Fruit fly (Drosophila melanogaster) whole organism, embryonic: ENCODE measurements around the gene CG8460.
A peak's percentile ranks its signal among the peaks of the same experiment; 100 is the strongest.

Experiments
- Abd-B ChIP-seq: fragments of 200-800 bp; sonication (Bioruptor generic); optimal IDR thresholded peaks from 2 replicates; lab custom pipeline; 2018; ENCODE audit warnings: missing biosample characterization, mild to moderate bottlenecking, missing genetic modification characterization, moderate library complexity
- BtbVII ChIP-seq: fragments of 200-800 bp; sonication (Bioruptor generic); optimal IDR thresholded peaks from 3 replicates; lab custom pipeline; 2017; ENCODE audit warnings: missing biosample characterization, mild to moderate bottlenecking, missing genetic modification characterization
- CG1024 ChIP-seq: fragments of 200-800 bp; sonication (Bioruptor generic); IDR thresholded peaks from 2 replicates; pipeline ENCODE4 v1.3.6; 2022; ENCODE audit warnings: missing biosample characterization, missing genetic modification characterization
- CG11560 ChIP-seq: fragments of 200-800 bp; sonication (Bioruptor generic); IDR thresholded peaks from 3 replicates; pipeline ENCODE4 v1.3.6; 2022; ENCODE audit warnings: missing biosample characterization, missing genetic modification characterization
- CG11695 ChIP-seq: fragments of 200-800 bp; sonication (Bioruptor generic); IDR thresholded peaks from 3 replicates; pipeline ENCODE4 v1.3.6; 2022; ENCODE audit warnings: missing biosample characterization, missing genetic modification characterization
- CG11723 ChIP-seq: fragments of 200-800 bp; sonication (Bioruptor generic); optimal IDR thresholded peaks from 2 replicates; lab custom pipeline; 2017; ENCODE audit warnings: missing biosample characterization, mild to moderate bottlenecking, missing genetic modification characterization
- CG12391 ChIP-seq: fragments of 200-800 bp; sonication (Bioruptor generic); optimal IDR thresholded peaks from 3 replicates; lab custom pipeline; 2018; ENCODE audit warnings: missing biosample characterization, mild to moderate bottlenecking, missing genetic modification characterization, moderate library complexity
- CG12659 ChIP-seq: fragments of 200-800 bp; sonication (Bioruptor generic); optimal IDR thresholded peaks from 3 replicates; lab custom pipeline; 2017; ENCODE audit warnings: mild to moderate bottlenecking, missing biosample characterization, missing genetic modification reagents, missing genetic modification characterization
- CG13123 ChIP-seq: fragments of 200-800 bp; sonication (Bioruptor generic); optimal IDR thresholded peaks from 2 replicates; lab custom pipeline; 2016; ENCODE audit warnings: missing biosample characterization, missing genetic modification characterization
- CG13296 ChIP-seq: fragments of 200-800 bp; sonication (Bioruptor generic); optimal IDR thresholded peaks from 3 replicates; lab custom pipeline; 2018; ENCODE audit warnings: missing biosample characterization, mild to moderate bottlenecking, missing genetic modification characterization
- CG14710 ChIP-seq: fragments of 200-800 bp; sonication (Bioruptor generic); optimal IDR thresholded peaks from 3 replicates; lab custom pipeline; 2019; ENCODE audit warnings: missing biosample characterization, mild to moderate bottlenecking, missing genetic modification characterization, moderate library complexity
- CG18764 ChIP-seq: fragments of 200-800 bp; sonication (Bioruptor generic); optimal IDR thresholded peaks from 3 replicates; lab custom pipeline; 2016; ENCODE audit warnings: missing biosample characterization, missing genetic modification characterization
- CG2116 ChIP-seq: fragments of 200-800 bp; sonication (Bioruptor generic); optimal IDR thresholded peaks from 3 replicates; lab custom pipeline; 2018; ENCODE audit warnings: missing biosample characterization, mild to moderate bottlenecking, missing genetic modification characterization
- CG2712 ChIP-seq: fragments of 200-800 bp; optimal IDR thresholded peaks from 3 replicates; lab custom pipeline; 2019; ENCODE audit warnings: missing biosample characterization, mild to moderate bottlenecking, missing genetic modification characterization, moderate library complexity
- CG33557 ChIP-seq: fragments of 200-800 bp; sonication (Bioruptor generic); optimal IDR thresholded peaks from 2 replicates; lab custom pipeline; 2019; ENCODE audit warnings: missing biosample characterization, mild to moderate bottlenecking, missing genetic modification characterization, moderate library complexity
- CG34224 ChIP-seq: fragments of 200-800 bp; sonication (Bioruptor generic); IDR thresholded peaks from 3 replicates; pipeline ENCODE4 v1.3.6; 2022; ENCODE audit warnings: missing biosample characterization, missing genetic modification characterization; ENCODE audit not compliant: partially characterized antibody
- CG42726 ChIP-seq: fragments of 200-800 bp; sonication (Bioruptor generic); IDR thresholded peaks from 2 replicates; pipeline ENCODE4 v1.3.6; 2022; ENCODE audit warnings: missing biosample characterization, missing genetic modification characterization; ENCODE audit not compliant: partially characterized antibody
- CG4424 ChIP-seq: fragments of 200-800 bp; sonication (Bioruptor generic); optimal IDR thresholded peaks from 3 replicates; lab custom pipeline; 2016; ENCODE audit warnings: missing biosample characterization, missing genetic modification characterization
- CG6175 ChIP-seq: fragments of 200-800 bp; sonication (Bioruptor generic); IDR thresholded peaks from 3 replicates; pipeline ENCODE4 v1.3.6; 2022; ENCODE audit warnings: missing biosample characterization, missing genetic modification characterization
- CG7271 ChIP-seq: fragments of 200-800 bp; sonication (Bioruptor generic); optimal IDR thresholded peaks from 2 replicates; lab custom pipeline; 2018; ENCODE audit warnings: missing biosample characterization, mild to moderate bottlenecking, missing genetic modification characterization, moderate library complexity
- CG7372 ChIP-seq: fragments of 200-800 bp; sonication (Bioruptor generic); IDR thresholded peaks from 2 replicates; pipeline ENCODE4 v1.3.6; 2022; ENCODE audit warnings: missing biosample characterization, missing genetic modification characterization
- CG8281 ChIP-seq: fragments of 200-800 bp; sonication (Bioruptor generic); optimal IDR thresholded peaks from 2 replicates; lab custom pipeline; 2018; ENCODE audit warnings: missing biosample characterization, mild to moderate bottlenecking, missing genetic modification characterization, moderate library complexity
- CG9437 ChIP-seq: fragments of 200-800 bp; sonication (Bioruptor generic); optimal IDR thresholded peaks from 2 replicates; lab custom pipeline; 2018; ENCODE audit warnings: missing biosample characterization, mild to moderate bottlenecking, missing genetic modification characterization
- CG9797 ChIP-seq: fragments of 200-800 bp; sonication (Bioruptor generic); optimal IDR thresholded peaks from 3 replicates; lab custom pipeline; 2018; ENCODE audit warnings: missing biosample characterization, mild to moderate bottlenecking, missing genetic modification characterization
- CkIIα-i1 ChIP-seq: fragments of 200-800 bp; sonication (Bioruptor generic); IDR thresholded peaks from 2 replicates; pipeline ENCODE4 v1.3.6; 2022; ENCODE audit warnings: missing biosample characterization, missing genetic modification characterization
- Deaf1 ChIP-seq: fragments of 200-800 bp; optimal IDR thresholded peaks from 3 replicates; lab custom pipeline; 2019; ENCODE audit warnings: missing biosample characterization, mild to moderate bottlenecking, missing genetic modification characterization, moderate library complexity
- Dfd ChIP-seq, 2 experiments: fragments of >200 bp; optimal IDR thresholded peaks; 2 replicates each; lab custom pipeline; 2017; ENCODE audit warnings: missing biosample characterization in 2 of 2, missing genetic modification characterization in 2 of 2
- Doc2 ChIP-seq: fragments of 200-800 bp; sonication (Bioruptor generic); IDR thresholded peaks from 2 replicates; pipeline ENCODE4 v1.3.6; 2022; ENCODE audit warnings: missing biosample characterization, missing genetic modification characterization
- Fer1 ChIP-seq: fragments of 200-800 bp; sonication (Bioruptor generic); optimal IDR thresholded peaks from 2 replicates; lab custom pipeline; 2017; ENCODE audit warnings: missing biosample characterization, mild to moderate bottlenecking, missing genetic modification characterization
- Hr51 ChIP-seq, 2 experiments: fragments of 200-800 bp; sonication (Bioruptor generic); optimal IDR thresholded peaks; 2 replicates in 1 of 2; 3 replicates in 1 of 2; lab custom pipeline; 2016 to 2018; ENCODE audit warnings: missing biosample characterization in 2 of 2, missing genetic modification characterization in 2 of 2, mild to moderate bottlenecking in 1 of 2, moderate library complexity in 1 of 2
- Lim3 ChIP-seq: fragments of 200-800 bp; sonication (Bioruptor generic); IDR thresholded peaks from 2 replicates; pipeline ENCODE4 v1.3.6; 2022; ENCODE audit warnings: missing biosample characterization, missing genetic modification characterization
- PHDP ChIP-seq: fragments of 200-800 bp; sonication (Bioruptor generic); optimal IDR thresholded peaks from 3 replicates; lab custom pipeline; 2018; ENCODE audit warnings: missing biosample characterization, mild to moderate bottlenecking, missing genetic modification characterization, moderate library complexity
- Side ChIP-seq: fragments of 200-800 bp; sonication (Bioruptor generic); optimal IDR thresholded peaks from 2 replicates; lab custom pipeline; 2016; ENCODE audit warnings: missing biosample characterization, missing genetic modification characterization
- Taf1 ChIP-seq: fragments of 200-800 bp; sonication (Bioruptor generic); IDR thresholded peaks from 2 replicates; pipeline ENCODE4 v1.3.6; 2022; ENCODE audit warnings: missing biosample characterization, missing genetic modification characterization
- ac ChIP-seq: fragments of 200-800 bp; sonication (Bioruptor generic); optimal IDR thresholded peaks from 3 replicates; lab custom pipeline; 2017; ENCODE audit warnings: missing biosample characterization, mild to moderate bottlenecking, missing genetic modification characterization
- br ChIP-seq: fragments of >200 bp; optimal IDR thresholded peaks from 2 replicates; lab custom pipeline; 2017
- chm ChIP-seq: fragments of 200-800 bp; sonication (Bioruptor generic); IDR thresholded peaks from 2 replicates; pipeline ENCODE4 v1.3.6; 2022; ENCODE audit warnings: missing biosample characterization, missing genetic modification characterization
- cwo ChIP-seq: fragments of 200-800 bp; sonication (Bioruptor generic); optimal IDR thresholded peaks from 3 replicates; lab custom pipeline; 2017; ENCODE audit warnings: missing biosample characterization, missing genetic modification characterization, mild to moderate bottlenecking, moderate library complexity, missing genetic modification reagents
- eyg ChIP-seq: fragments of 200-800 bp; sonication (Bioruptor generic); optimal IDR thresholded peaks from 3 replicates; lab custom pipeline; 2016; ENCODE audit warnings: missing biosample characterization, missing genetic modification characterization
- fd96Cb ChIP-seq: fragments of 200-800 bp; sonication (Bioruptor generic); optimal IDR thresholded peaks from 2 replicates; lab custom pipeline; 2018; ENCODE audit warnings: missing biosample characterization, mild to moderate bottlenecking, missing genetic modification characterization, moderate library complexity
- gcm2 ChIP-seq: fragments of 200-800 bp; sonication (Bioruptor generic); optimal IDR thresholded peaks from 2 replicates; lab custom pipeline; 2016; ENCODE audit warnings: missing biosample characterization, missing genetic modification characterization
- grn ChIP-seq: fragments of 200-800 bp; sonication (Bioruptor generic); optimal IDR thresholded peaks from 3 replicates; lab custom pipeline; 2017; ENCODE audit warnings: missing biosample characterization, missing genetic modification characterization
- maf-S ChIP-seq: fragments of 200-800 bp; sonication (Bioruptor generic); optimal IDR thresholded peaks from 2 replicates; lab custom pipeline; 2016; ENCODE audit warnings: missing biosample characterization, missing genetic modification characterization
- mirr ChIP-seq: fragments of 200-800 bp; sonication (Bioruptor generic); optimal IDR thresholded peaks from 3 replicates; lab custom pipeline; 2018; ENCODE audit warnings: missing biosample characterization, mild to moderate bottlenecking, missing genetic modification characterization
- nerfin-2 ChIP-seq: fragments of 200-800 bp; sonication (Bioruptor generic); IDR thresholded peaks from 2 replicates; pipeline ENCODE4 v1.3.6; 2022; ENCODE audit warnings: missing biosample characterization, missing genetic modification characterization; ENCODE audit not compliant: partially characterized antibody
- peb ChIP-seq: fragments of 200-800 bp; sonication (Bioruptor generic); IDR thresholded peaks from 2 replicates; pipeline ENCODE4 v1.3.6; 2022; ENCODE audit warnings: missing biosample characterization, missing genetic modification characterization
- repo ChIP-seq: fragments of 200-800 bp; sonication (Bioruptor generic); optimal IDR thresholded peaks from 2 replicates; lab custom pipeline; 2016; ENCODE audit warnings: missing biosample characterization, missing genetic modification characterization
- sr ChIP-seq: fragments of 200-800 bp; sonication (Bioruptor generic); IDR thresholded peaks from 3 replicates; pipeline ENCODE4 v1.3.6; 2022; ENCODE audit warnings: missing biosample characterization, missing genetic modification characterization
- unpg ChIP-seq: fragments of 200-800 bp; sonication (Bioruptor generic); optimal IDR thresholded peaks from 3 replicates; lab custom pipeline; 2018; ENCODE audit warnings: missing biosample characterization, mild to moderate bottlenecking, missing genetic modification characterization, moderate library complexity
- wdn ChIP-seq: fragments of 200-800 bp; sonication (Bioruptor generic); IDR thresholded peaks from 2 replicates; pipeline ENCODE4 v1.3.6; 2022; ENCODE audit warnings: missing biosample characterization, missing genetic modification characterization
- wek ChIP-seq: fragments of 200-800 bp; sonication (Bioruptor generic); optimal IDR thresholded peaks from 3 replicates; lab custom pipeline; 2018; ENCODE audit warnings: missing biosample characterization, mild to moderate bottlenecking, missing genetic modification characterization, moderate library complexity

CG8460 gene

dm6 chr2L:8239712-8240245 lies 42.8 kb downstream of the CG8460 start, which contains the start of gene Pvr:
Pvr (minus strand) TSS chr2L:8239878.
- no peak for TF ChIP-seq Hr51 (GFP tag; optimal IDR thresholded peaks at IDR 0.05; lab: Kevin White, UChicago)
- no peak for TF ChIP-seq eyg (GFP tag; lab: Kevin White, UChicago)
- TF ChIP-seq repo (GFP tag; lab: Kevin White, UChicago) = no peak
- peak; percentile 50 for TF ChIP-seq CG9437 (GFP tag; lab: Kevin White, UChicago)
- TF ChIP-seq CG8281 (tag; lab: Kevin White, UChicago) = no peak
- TF ChIP-seq Deaf1 (tag; lab: Kevin White, UChicago) = no peak
- no peak for TF ChIP-seq CG4424 (GFP tag; lab: Kevin White, UChicago)
- no peak for TF ChIP-seq br
- no peak for TF ChIP-seq CG2712 (tag; lab: Kevin White, UChicago)
- no peak for TF ChIP-seq wek (GFP tag; lab: Kevin White, UChicago)
- TF ChIP-seq CG11695 (GFP tag; lab: Robert Waterston, UW) = no peak
- no peak for TF ChIP-seq Lim3 (GFP tag; lab: Robert Waterston, UW)
- peak; percentile 89 for TF ChIP-seq nerfin-2 (GFP tag; lab: Robert Waterston, UW)
- no peak for TF ChIP-seq peb (GFP tag; lab: Robert Waterston, UW)
- TF ChIP-seq CG11723 = no peak
- TF ChIP-seq CG18764 (GFP tag; lab: Kevin White, UChicago) = no peak
- TF ChIP-seq unpg (GFP tag; lab: Kevin White, UChicago) = no peak
- no peak for TF ChIP-seq ac (GFP tag; lab: Kevin White, UChicago)
- TF ChIP-seq Dfd (GFP tag; optimal IDR thresholded peaks at IDR 0.05; lab: Kevin White, UChicago) = no peak
- no peak for TF ChIP-seq CG7372 (GFP tag; lab: Robert Waterston, UW)
- TF ChIP-seq CG13296 = no peak
- TF ChIP-seq gcm2 (GFP tag; lab: Kevin White, UChicago) = no peak
- peak; percentile 55 for TF ChIP-seq CG12659 (GFP tag; lab: Kevin White, UChicago)
- peak; percentile 10 for TF ChIP-seq Abd-B (GFP tag; lab: Kevin White, UChicago)
- TF ChIP-seq BtbVII (GFP tag; lab: Kevin White, UChicago) = peak; percentile 18
- TF ChIP-seq CG13123 (GFP tag; lab: Kevin White, UChicago) = no peak
- peak; percentile 11 for TF ChIP-seq grn (GFP tag; lab: Kevin White, UChicago)
- TF ChIP-seq CG42726 = peak; percentile 90
- TF ChIP-seq Doc2 = no peak
- no peak for TF ChIP-seq PHDP (tag; lab: Kevin White, UChicago)
- TF ChIP-seq CG11560 (tag; lab: Robert Waterston, UW) = no peak; the same call in 2 of the 3 replicates
- TF ChIP-seq Side = no peak
- TF ChIP-seq Taf1 (GFP tag; lab: Robert Waterston, UW) = no peak
- TF ChIP-seq Fer1 = no peak
- no peak for TF ChIP-seq wdn
- no peak for TF ChIP-seq fd96Cb (tag; lab: Kevin White, UChicago)
- TF ChIP-seq cwo (GFP tag; lab: Kevin White, UChicago) = no peak
- TF ChIP-seq CG34224 (GFP tag; lab: Robert Waterston, UW) = peak; percentile 85
- TF ChIP-seq maf-S (GFP tag; lab: Kevin White, UChicago) = no peak
- TF ChIP-seq chm (GFP tag; lab: Robert Waterston, UW) = no peak
- TF ChIP-seq CG14710 (tag; lab: Kevin White, UChicago) = peak; percentile 86
- TF ChIP-seq CG6175 (GFP tag; lab: Robert Waterston, UW) = no peak
- TF ChIP-seq CG9797 (GFP tag; lab: Kevin White, UChicago) = peak; percentile 40
- no peak for TF ChIP-seq CG7271
- peak; percentile 69 for TF ChIP-seq CG2116 (GFP tag; lab: Kevin White, UChicago)
- TF ChIP-seq CkIIα-i1 (GFP tag; lab: Robert Waterston, UW) = no peak
- TF ChIP-seq sr (GFP tag; lab: Robert Waterston, UW) = no peak
- no peak for TF ChIP-seq mirr (GFP tag; lab: Kevin White, UChicago)
- TF ChIP-seq CG12391 (tag; lab: Kevin White, UChicago) = peak; percentile 2
- peak; percentile 6 for TF ChIP-seq CG33557
- no peak for TF ChIP-seq CG1024
